Fruit fly (Drosophila melanogaster) whole organism, embryonic: ENCODE data around the gene CG8891.

Experiments
- Adf1 ChIP-seq: fragments of 200-800 bp; sonication (Bioruptor generic); IDR thresholded peaks from 2 replicates; pipeline ENCODE4 v1.3.6; 2022; ENCODE audit warnings: missing biosample characterization, missing genetic modification characterization
- Atf3 ChIP-seq: fragments of 200-800 bp; sonication (Bioruptor generic); optimal IDR thresholded peaks from 3 replicates; lab custom pipeline; 2016; ENCODE audit warnings: missing biosample characterization, missing genetic modification characterization
- CG10543 ChIP-seq: fragments of 200-800 bp; sonication (Bioruptor generic); optimal IDR thresholded peaks from 3 replicates; lab custom pipeline; 2017; ENCODE audit warnings: missing biosample characterization, mild to moderate bottlenecking, missing genetic modification characterization, moderate library complexity
- CG11456 ChIP-seq: fragments of 200-800 bp; sonication (Bioruptor generic); IDR thresholded peaks from 3 replicates; pipeline ENCODE4 v1.3.6; 2022; ENCODE audit warnings: missing biosample characterization, missing genetic modification characterization
- CG12236 ChIP-seq: fragments of 200-800 bp; sonication (Bioruptor generic); optimal IDR thresholded peaks from 2 replicates; lab custom pipeline; 2016; ENCODE audit warnings: missing biosample characterization, missing genetic modification characterization
- CG12942 ChIP-seq: fragments of 200-800 bp; sonication (Bioruptor generic); optimal IDR thresholded peaks from 3 replicates; lab custom pipeline; 2016; ENCODE audit warnings: missing biosample characterization, missing genetic modification characterization
- CG14860 ChIP-seq: fragments of 200-800 bp; sonication (Bioruptor generic); IDR thresholded peaks from 3 replicates; pipeline ENCODE4 v1.3.6; 2022; ENCODE audit warnings: missing biosample characterization, missing genetic modification characterization; ENCODE audit not compliant: partially characterized antibody
- CG17385 ChIP-seq: fragments of 200-800 bp; sonication (Bioruptor generic); optimal IDR thresholded peaks from 3 replicates; lab custom pipeline; 2018; ENCODE audit warnings: missing biosample characterization, mild to moderate bottlenecking, missing genetic modification characterization
- CG2120 ChIP-seq: fragments of 200-800 bp; sonication (Bioruptor generic); optimal IDR thresholded peaks from 3 replicates; lab custom pipeline; 2016; ENCODE audit warnings: missing biosample characterization, missing genetic modification characterization
- CG3163 ChIP-seq: fragments of 200-800 bp; sonication (Bioruptor generic); optimal IDR thresholded peaks from 3 replicates; lab custom pipeline; 2016; ENCODE audit warnings: missing biosample characterization, missing genetic modification characterization
- CG32772 ChIP-seq: fragments of 200-800 bp; sonication (Bioruptor generic); IDR thresholded peaks from 2 replicates; pipeline ENCODE4 v1.3.6; 2022; ENCODE audit warnings: missing biosample characterization, missing genetic modification characterization
- CG42726 ChIP-seq: fragments of 200-800 bp; sonication (Bioruptor generic); IDR thresholded peaks from 2 replicates; pipeline ENCODE4 v1.3.6; 2022; ENCODE audit warnings: missing biosample characterization, missing genetic modification characterization; ENCODE audit not compliant: partially characterized antibody
- CG4360 ChIP-seq: fragments of 200-800 bp; sonication (Bioruptor generic); IDR thresholded peaks from 2 replicates; pipeline ENCODE4 v1.3.6; 2022; ENCODE audit warnings: missing biosample characterization, missing genetic modification characterization
- CG4854 ChIP-seq: fragments of 200-800 bp; sonication (Bioruptor generic); optimal IDR thresholded peaks from 2 replicates; lab custom pipeline; 2016; ENCODE audit warnings: missing biosample characterization, missing genetic modification characterization, inconsistent platforms
- CG5180 ChIP-seq: fragments of 200-800 bp; sonication (Bioruptor generic); optimal IDR thresholded peaks from 3 replicates; lab custom pipeline; 2017; ENCODE audit warnings: missing biosample characterization, missing genetic modification characterization, mild to moderate bottlenecking, moderate library complexity, missing genetic modification reagents
- CG6254 ChIP-seq: fragments of 200-800 bp; sonication (Bioruptor generic); optimal IDR thresholded peaks from 3 replicates; lab custom pipeline; 2017; ENCODE audit warnings: mild to moderate bottlenecking, missing biosample characterization, missing genetic modification reagents, missing genetic modification characterization
- CG7372 ChIP-seq: fragments of 200-800 bp; sonication (Bioruptor generic); IDR thresholded peaks from 2 replicates; pipeline ENCODE4 v1.3.6; 2022; ENCODE audit warnings: missing biosample characterization, missing genetic modification characterization
- CG8089 ChIP-seq: fragments of 200-800 bp; sonication (Bioruptor generic); optimal IDR thresholded peaks from 3 replicates; lab custom pipeline; 2016; ENCODE audit warnings: missing biosample characterization, missing genetic modification characterization
- Dek ChIP-seq: fragments of 200-800 bp; sonication (Bioruptor generic); optimal IDR thresholded peaks from 3 replicates; lab custom pipeline; 2019; ENCODE audit warnings: missing biosample characterization, mild to moderate bottlenecking, missing genetic modification characterization, moderate library complexity
- Dref ChIP-seq: fragments of 200-800 bp; sonication (Bioruptor generic); IDR thresholded peaks from 2 replicates; pipeline ENCODE4 v1.3.6; 2022; ENCODE audit warnings: missing biosample characterization, missing genetic modification characterization
- H15 ChIP-seq: fragments of 200-800 bp; sonication (Bioruptor generic); IDR thresholded peaks from 3 replicates; pipeline ENCODE4 v1.3.6; 2022; ENCODE audit warnings: missing biosample characterization, missing genetic modification characterization
- HLHmδ ChIP-seq: fragments of 200-800 bp; sonication (Bioruptor generic); optimal IDR thresholded peaks from 2 replicates; lab custom pipeline; 2018; ENCODE audit warnings: missing biosample characterization, mild to moderate bottlenecking, missing genetic modification characterization, moderate library complexity
- MESR4 ChIP-seq: fragments of 200-800 bp; sonication (Bioruptor generic); optimal IDR thresholded peaks from 2 replicates; lab custom pipeline; 2018; ENCODE audit warnings: missing biosample characterization, mild to moderate bottlenecking, missing genetic modification characterization, moderate library complexity
- Mes4 ChIP-seq: fragments of 200-800 bp; sonication (Bioruptor generic); optimal IDR thresholded peaks from 2 replicates; lab custom pipeline; 2016; ENCODE audit warnings: missing biosample characterization, missing genetic modification characterization
- Neu2 ChIP-seq: fragments of 200-800 bp; sonication (Bioruptor generic); optimal IDR thresholded peaks from 3 replicates; lab custom pipeline; 2016; ENCODE audit warnings: missing biosample characterization, missing genetic modification characterization, borderline replicate concordance
- Nf-YB ChIP-seq: fragments of 200-800 bp; sonication (Bioruptor generic); optimal IDR thresholded peaks from 3 replicates; lab custom pipeline; 2019; ENCODE audit warnings: missing biosample characterization, mild to moderate bottlenecking, missing genetic modification characterization, moderate library complexity
- Oaz ChIP-seq: fragments of 200-800 bp; sonication (Bioruptor generic); IDR thresholded peaks from 2 replicates; pipeline ENCODE4 v1.3.6; 2022; ENCODE audit warnings: missing biosample characterization, missing genetic modification characterization
- YL-1 ChIP-seq: fragments of 200-800 bp; sonication (Bioruptor generic); optimal IDR thresholded peaks from 3 replicates; lab custom pipeline; 2017; ENCODE audit warnings: missing biosample characterization, mild to moderate bottlenecking, missing genetic modification characterization
- cato ChIP-seq: fragments of 200-800 bp; sonication (Bioruptor generic); optimal IDR thresholded peaks from 2 replicates; lab custom pipeline; 2016; ENCODE audit warnings: missing biosample characterization, missing genetic modification characterization, borderline replicate concordance
- chif ChIP-seq, 2 experiments: fragments of 200-800 bp; sonication (Bioruptor generic); optimal IDR thresholded peaks; 3 replicates each; lab custom pipeline; 2016; ENCODE audit warnings: missing biosample characterization in 2 of 2, missing genetic modification characterization in 2 of 2
- dpn ChIP-seq, 2 experiments: fragments of 200-800 bp; sonication (Bioruptor generic); optimal IDR thresholded peaks; 3 replicates each; lab custom pipeline; 2016; ENCODE audit warnings: missing biosample characterization in 2 of 2, missing genetic modification characterization in 2 of 2
- en ChIP-seq: fragments of 200-800 bp; sonication (Bioruptor generic); optimal IDR thresholded peaks from 2 replicates; lab custom pipeline; 2016; ENCODE audit warnings: missing biosample characterization, missing genetic modification characterization
- exex ChIP-seq: fragments of 200-800 bp; sonication (Bioruptor generic); optimal IDR thresholded peaks from 4 replicates; lab custom pipeline; 2018; ENCODE audit warnings: missing biosample characterization, mild to moderate bottlenecking, missing genetic modification characterization, moderate library complexity
- fd3F ChIP-seq: fragments of 200-800 bp; sonication (Bioruptor generic); optimal IDR thresholded peaks from 2 replicates; lab custom pipeline; 2018; ENCODE audit warnings: missing biosample characterization, mild to moderate bottlenecking, missing genetic modification characterization, moderate library complexity
- fd96Cb ChIP-seq: fragments of 200-800 bp; sonication (Bioruptor generic); optimal IDR thresholded peaks from 2 replicates; lab custom pipeline; 2018; ENCODE audit warnings: missing biosample characterization, mild to moderate bottlenecking, missing genetic modification characterization, moderate library complexity
- luna ChIP-seq: fragments of 200-800 bp; sonication (Bioruptor generic); optimal IDR thresholded peaks from 2 replicates; lab custom pipeline; 2016; ENCODE audit warnings: missing biosample characterization, missing genetic modification characterization
- maf-S ChIP-seq: fragments of 200-800 bp; sonication (Bioruptor generic); optimal IDR thresholded peaks from 2 replicates; lab custom pipeline; 2016; ENCODE audit warnings: missing biosample characterization, missing genetic modification characterization
- nom ChIP-seq: fragments of 200-800 bp; sonication (Bioruptor generic); optimal IDR thresholded peaks from 2 replicates; lab custom pipeline; 2017; ENCODE audit warnings: missing biosample characterization, missing genetic modification characterization, mild to moderate bottlenecking, moderate library complexity, missing genetic modification reagents
- odd ChIP-seq: fragments of 200-800 bp; sonication (Bioruptor generic); optimal IDR thresholded peaks from 2 replicates; lab custom pipeline; 2017; ENCODE audit warnings: missing biosample characterization, mild to moderate bottlenecking, missing genetic modification characterization
- otp ChIP-seq: fragments of 200-800 bp; sonication (Bioruptor generic); IDR thresholded peaks from 3 replicates; pipeline ENCODE4, ENCODE4 v1.3.6; 2022; ENCODE audit warnings: missing biosample characterization, missing genetic modification characterization
- ro ChIP-seq: fragments of 200-800 bp; sonication (Bioruptor generic); IDR thresholded peaks from 2 replicates; pipeline ENCODE4 v1.3.6; 2022; ENCODE audit warnings: missing biosample characterization, missing genetic modification characterization
- scrt ChIP-seq: fragments of 200-800 bp; sonication (Bioruptor generic); optimal IDR thresholded peaks from 2 replicates; lab custom pipeline; 2018; ENCODE audit warnings: missing biosample characterization, mild to moderate bottlenecking, missing genetic modification characterization, moderate library complexity
- sisA ChIP-seq: fragments of 200-800 bp; sonication (Bioruptor generic); IDR thresholded peaks from 2 replicates; pipeline ENCODE4 v1.3.6; 2022; ENCODE audit warnings: missing biosample characterization, missing genetic modification characterization
- stwl ChIP-seq: fragments of 200-800 bp; sonication (Bioruptor generic); optimal IDR thresholded peaks from 3 replicates; lab custom pipeline; 2018; ENCODE audit warnings: missing biosample characterization, mild to moderate bottlenecking, missing genetic modification characterization, moderate library complexity
- sug ChIP-seq: fragments of 200-800 bp; optimal IDR thresholded peaks from 2 replicates; lab custom pipeline; 2019; ENCODE audit warnings: missing biosample characterization, mild to moderate bottlenecking, missing genetic modification characterization, moderate library complexity
- tin ChIP-seq: fragments of 200-800 bp; sonication (Bioruptor generic); optimal IDR thresholded peaks from 3 replicates; lab custom pipeline; 2016; ENCODE audit warnings: missing biosample characterization, missing genetic modification characterization
- tll ChIP-seq, 2 experiments: fragments of 200-800 bp in 1 of 2; fragments of >200 bp in 1 of 2; sonication (Bioruptor generic) in 1 of 2; optimal IDR thresholded peaks; 2 replicates each; lab custom pipeline; 2017 to 2019; ENCODE audit warnings: missing biosample characterization in 2 of 2, missing genetic modification characterization in 2 of 2, mild to moderate bottlenecking in 1 of 2, moderate library complexity in 1 of 2
- wek ChIP-seq: fragments of 200-800 bp; sonication (Bioruptor generic); optimal IDR thresholded peaks from 3 replicates; lab custom pipeline; 2018; ENCODE audit warnings: missing biosample characterization, mild to moderate bottlenecking, missing genetic modification characterization, moderate library complexity

CG8891 gene

DNA sequence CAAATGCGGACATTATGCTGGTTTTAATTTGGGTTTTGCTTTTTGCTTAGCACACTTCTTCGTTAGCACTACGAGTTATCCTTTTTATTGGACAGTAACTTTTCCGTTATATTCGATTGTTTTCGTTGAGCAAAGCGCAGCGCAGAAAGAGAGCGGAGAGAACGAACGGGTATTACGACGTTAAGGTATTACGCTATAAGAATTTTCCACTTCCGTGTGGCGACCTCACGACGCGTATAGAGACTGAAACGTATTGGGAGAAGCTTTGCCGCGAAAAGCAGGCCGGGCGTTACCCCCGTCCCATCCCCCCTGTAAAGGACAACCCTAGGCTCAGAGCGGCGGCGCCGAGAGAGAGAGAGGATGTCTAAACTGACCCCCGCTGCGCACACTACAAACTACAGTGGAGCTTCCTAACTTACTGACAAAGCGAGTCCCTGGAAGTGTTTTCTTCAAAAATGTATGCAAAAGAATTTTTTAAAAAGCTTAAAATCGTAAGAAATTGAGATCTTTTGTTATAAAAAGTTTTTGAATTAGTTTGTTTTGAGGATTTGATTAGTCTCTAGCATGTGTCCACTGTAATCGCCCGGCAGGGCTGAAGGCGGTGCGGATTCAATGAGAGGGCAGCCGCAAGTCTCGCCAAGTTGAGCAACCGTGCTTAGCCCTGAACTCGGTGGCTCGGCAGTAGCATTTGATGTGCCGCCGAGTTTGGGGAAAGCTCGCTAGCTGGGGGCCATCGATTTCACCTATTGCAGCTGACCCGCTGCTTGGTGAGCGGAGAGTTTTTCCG lies 25.7 kb upstream of the CG8891 start (continued):
- TF ChIP-seq nom (GFP tag; lab: Kevin White, UChicago) (peak; percentile 64), HLHmδ (GFP tag; lab: Kevin White, UChicago) (no peak), en (peak; percentile 81), CG10543 (GFP tag; lab: Kevin White, UChicago) (peak; percentile 95), maf-S (GFP tag; lab: Kevin White, UChicago) (peak; percentile 93), fd3F (GFP tag; lab: Kevin White, UChicago) (peak; percentile 94), Mes4 (peak; percentile 91), tll (GFP tag; optimal IDR thresholded peaks at IDR 0.05; lab: Kevin White, UChicago) (no peak), CG4854 (GFP tag; lab: Kevin White, UChicago) (peak; percentile 91), CG17385 (GFP tag; lab: Kevin White, UChicago) (peak; percentile 91), CG4360 (GFP tag; lab: Robert Waterston, UW) (peak; percentile 63), dpn (GFP tag; optimal IDR thresholded peaks at IDR 0.05; lab: Kevin White, UChicago) (peak; percentile 95 to 96), CG7372 (peak; percentile 94), tin (peak; percentile 97), Adf1 (GFP tag; lab: Robert Waterston, UW) (peak; percentile 83), H15 (GFP tag; lab: Robert Waterston, UW) (peak; percentile 96), cato (peak; percentile 77), MESR4 (GFP tag; lab: Kevin White, UChicago) (peak; percentile 34), fd96Cb (tag; lab: Kevin White, UChicago) (peak; percentile 93), stwl (peak; percentile 20), chif (GFP tag; optimal IDR thresholded peaks at IDR 0.05; lab: Kevin White, UChicago) (peak; percentile 93 to 94), sug (tag; lab: Kevin White, UChicago) (peak; percentile 92), ro (GFP tag; lab: Robert Waterston, UW) (peak; percentile 88), CG8089 (peak; percentile 87), CG32772 (GFP tag; lab: Robert Waterston, UW) (peak; percentile 96), scrt (GFP tag; lab: Kevin White, UChicago) (peak; percentile 93), CG42726 (GFP tag; lab: Robert Waterston, UW) (no peak), Dref (GFP tag; lab: Robert Waterston, UW) (0 out of 2 replicates have a peak, but pooled peaks have one; percentile 36), CG6254 (GFP tag; lab: Kevin White, UChicago) (peak; percentile 83), odd (GFP tag; lab: Kevin White, UChicago) (peak; percentile 88), Neu2 (GFP tag; lab: Kevin White, UChicago) (peak; percentile 59), CG11456 (GFP tag; lab: Robert Waterston, UW) (peak; percentile 96), CG12942 (GFP tag; lab: Kevin White, UChicago) (peak; percentile 84), CG5180 (peak; percentile 83), Nf-YB (GFP tag; lab: Kevin White, UChicago) (peak; percentile 75), CG14860 (GFP tag; lab: Robert Waterston, UW) (no peak), Oaz (GFP tag; lab: Robert Waterston, UW) (peak; percentile 90), CG12236 (GFP tag; lab: Kevin White, UChicago) (peak; percentile 84), YL-1 (GFP tag; lab: Kevin White, UChicago) (peak; percentile 60), exex (peak; percentile 88), luna (peak; percentile 93), wek (GFP tag; lab: Kevin White, UChicago) (peak; percentile 44), Atf3 (GFP tag; lab: Kevin White, UChicago) (peak; percentile 85), CG3163 (GFP tag; lab: Kevin White, UChicago) (peak; percentile 78), Dek (tag; lab: Kevin White, UChicago) (peak; percentile 96), sisA (peak; percentile 97), otp (peak; percentile 93), CG2120 (GFP tag; lab: Kevin White, UChicago) (peak; percentile 99)
